Worm (Caenorhabditis elegans): ENCODE data around the gene nhr-48.

DNA sequence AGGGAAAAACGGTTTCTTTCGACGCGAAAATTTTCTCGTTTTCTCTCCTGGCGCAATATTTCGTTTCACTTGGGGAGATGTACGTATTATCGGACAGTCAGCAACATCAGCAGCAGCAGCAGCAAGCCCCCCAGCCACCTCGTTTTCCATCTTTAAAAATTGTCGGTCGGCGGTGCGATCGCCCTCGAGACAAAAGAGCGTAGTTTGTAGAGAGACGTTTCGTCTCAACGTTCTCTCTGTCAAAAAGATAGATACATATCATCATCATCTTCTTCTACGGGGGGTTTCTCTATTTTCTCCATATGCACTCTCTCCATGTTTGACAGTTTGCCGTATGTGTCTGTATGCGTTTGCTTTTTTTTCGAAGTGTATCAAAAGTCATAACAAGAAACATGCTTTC is 1.6 kb downstream of the nhr-48 start:
- TF ChIP-seq snpc-4 (tag; optimal IDR thresholded peaks at IDR 0.05) (no peak), unc-62 (GFP tag; optimal IDR thresholded peaks at IDR 0.05) (no peak), elt-3 (tag; optimal IDR thresholded peaks at IDR 0.05) (no peak), nhr-28 (tag; optimal IDR thresholded peaks at IDR 0.05) (no peak)

Measured in whole organism, L3 larva.